Worm (Caenorhabditis elegans) whole organism, L3 larva: ENCODE results near the gene Y48D7A.1.

Experiments
- R02D3.7 ChIP-seq: fragments of 150-350 bp; optimal IDR thresholded peaks from 2 replicates; lab custom pipeline; 2014; ENCODE audit warnings: missing biosample characterization, missing genetic modification characterization
- ZK546.5 ChIP-seq: sonication (generic microtip); optimal IDR thresholded peaks from 2 replicates; lab custom pipeline; 2017; ENCODE audit warnings: missing biosample characterization, missing genetic modification characterization
- aly-2 ChIP-seq: fragments of 150-350 bp; optimal IDR thresholded peaks from 2 replicates; lab custom pipeline; 2014; ENCODE audit warnings: missing biosample characterization, missing genetic modification characterization
- ama-1 ChIP-seq: fragments of 150-350 bp; optimal IDR thresholded peaks from 2 replicates; lab custom pipeline; 2018
- ceh-16 ChIP-seq: sonication (generic microtip); optimal IDR thresholded peaks from 2 replicates; lab custom pipeline; 2017; ENCODE audit warnings: missing biosample characterization, missing genetic modification characterization
- ceh-28 ChIP-seq: fragments of 150-350 bp; optimal IDR thresholded peaks from 2 replicates; lab custom pipeline; 2014; ENCODE audit warnings: missing biosample characterization, missing genetic modification reagents, missing genetic modification characterization
- ceh-82 ChIP-seq: fragments of 150-350 bp; optimal IDR thresholded peaks from 2 replicates; lab custom pipeline; 2014; ENCODE audit warnings: missing biosample characterization, missing genetic modification characterization
- ceh-9 ChIP-seq: sonication (generic microtip); optimal IDR thresholded peaks from 2 replicates; lab custom pipeline; 2018; ENCODE audit warnings: missing biosample characterization, missing genetic modification characterization
- daf-12 ChIP-seq: fragments of 150-350 bp; optimal IDR thresholded peaks from 2 replicates; lab custom pipeline; 2014; ENCODE audit warnings: missing biosample characterization, missing genetic modification reagents, missing genetic modification characterization
- egl-27 ChIP-seq: sonication (generic microtip); optimal IDR thresholded peaks from 4 replicates; lab custom pipeline; 2017; ENCODE audit warnings: missing biosample characterization, missing genetic modification reagents, missing genetic modification characterization
- egl-5 ChIP-seq: fragments of 150-350 bp; optimal IDR thresholded peaks from 2 replicates; lab custom pipeline; 2017; ENCODE audit warnings: missing biosample characterization, missing genetic modification reagents, missing genetic modification characterization, inconsistent platforms
- elt-1 ChIP-seq: fragments of 150-350 bp; optimal IDR thresholded peaks from 2 replicates; lab custom pipeline; 2014; ENCODE audit warnings: missing biosample characterization, missing genetic modification characterization
- elt-2 ChIP-seq: sonication (generic microtip); optimal IDR thresholded peaks from 2 replicates; lab custom pipeline; 2016; ENCODE audit warnings: missing genetic modification reagents, mild to moderate bottlenecking, missing genetic modification characterization, missing compliant biosample characterization
- elt-3 ChIP-seq, 3 experiments: fragments of 150-350 bp in 1 of 3; sonication (generic microtip) in 2 of 3; optimal IDR thresholded peaks; 2 replicates in 2 of 3; 4 replicates in 1 of 3; lab custom pipeline; 2014 to 2017; ENCODE audit warnings: missing biosample characterization in 3 of 3, missing genetic modification characterization in 3 of 3
- eor-1 ChIP-seq, 2 experiments: fragments of 150-350 bp; optimal IDR thresholded peaks; 2 replicates each; lab custom pipeline; 2014 to 2018; ENCODE audit warnings: missing biosample characterization in 2 of 2, missing genetic modification characterization in 2 of 2
- fkh-10 ChIP-seq: sonication (generic microtip); optimal IDR thresholded peaks from 2 replicates; lab custom pipeline; 2017; ENCODE audit warnings: missing biosample characterization, missing genetic modification reagents, missing genetic modification characterization
- fkh-2 ChIP-seq: fragments of 150-350 bp; optimal IDR thresholded peaks from 2 replicates; lab custom pipeline; 2014; ENCODE audit warnings: missing biosample characterization, missing genetic modification reagents, missing genetic modification characterization
- fos-1 ChIP-seq: fragments of 150-350 bp; optimal IDR thresholded peaks from 2 replicates; lab custom pipeline; 2014; ENCODE audit warnings: missing biosample characterization, missing genetic modification characterization
- hmg-11 ChIP-seq: sonication (generic microtip); optimal IDR thresholded peaks from 2 replicates; lab custom pipeline; 2016; ENCODE audit warnings: missing genetic modification characterization, missing compliant biosample characterization
- jun-1 ChIP-seq: fragments of 150-350 bp; optimal IDR thresholded peaks from 2 replicates; lab custom pipeline; 2014; ENCODE audit warnings: missing biosample characterization, missing genetic modification reagents, missing genetic modification characterization
- lin-15B ChIP-seq: fragments of 150-350 bp; optimal IDR thresholded peaks from 2 replicates; lab custom pipeline; 2014; ENCODE audit warnings: missing biosample characterization, missing genetic modification characterization
- lin-39 ChIP-seq: fragments of 150-350 bp; optimal IDR thresholded peaks from 2 replicates; lab custom pipeline; 2018; ENCODE audit warnings: missing biosample characterization, missing genetic modification reagents, missing genetic modification characterization
- lsy-12 ChIP-seq: sonication (generic microtip); optimal IDR thresholded peaks from 2 replicates; lab custom pipeline; 2016; ENCODE audit warnings: mild to moderate bottlenecking, missing genetic modification characterization, missing compliant biosample characterization
- mdl-1 ChIP-seq: fragments of 150-350 bp; optimal IDR thresholded peaks from 2 replicates; lab custom pipeline; 2014; ENCODE audit warnings: missing biosample characterization, missing genetic modification characterization
- mml-1 ChIP-seq: fragments of 150-350 bp; sonication (generic microtip); optimal IDR thresholded peaks from 3 replicates; lab custom pipeline; 2014; ENCODE audit warnings: missing biosample characterization, missing genetic modification characterization
- nfya-1 ChIP-seq: sonication (generic microtip); optimal IDR thresholded peaks from 2 replicates; lab custom pipeline; 2017; ENCODE audit warnings: missing genetic modification characterization, mild to moderate bottlenecking, missing compliant biosample characterization, antibody characterized with exemption, moderate library complexity; ENCODE audit not compliant: insufficient read depth
- nhr-11 ChIP-seq: fragments of 150-350 bp; optimal IDR thresholded peaks from 2 replicates; lab custom pipeline; 2014; ENCODE audit warnings: missing biosample characterization, missing genetic modification characterization
- nhr-12 ChIP-seq: fragments of 150-350 bp; optimal IDR thresholded peaks from 2 replicates; lab custom pipeline; 2014; ENCODE audit warnings: missing biosample characterization, missing genetic modification characterization
- nhr-23 ChIP-seq: fragments of 150-350 bp; optimal IDR thresholded peaks from 2 replicates; lab custom pipeline; 2014; ENCODE audit warnings: missing biosample characterization, missing genetic modification reagents, missing genetic modification characterization
- nhr-237 ChIP-seq: fragments of 150-350 bp; optimal IDR thresholded peaks from 2 replicates; lab custom pipeline; 2014; ENCODE audit warnings: missing biosample characterization, missing genetic modification characterization
- nhr-25 ChIP-seq: sonication (generic microtip); optimal IDR thresholded peaks from 2 replicates; lab custom pipeline; 2017; ENCODE audit warnings: missing biosample characterization, missing genetic modification characterization
- nhr-28 ChIP-seq: fragments of 150-350 bp; optimal IDR thresholded peaks from 2 replicates; lab custom pipeline; 2014; ENCODE audit warnings: missing biosample characterization, missing genetic modification characterization
- nhr-43 ChIP-seq: sonication (generic microtip); optimal IDR thresholded peaks from 2 replicates; lab custom pipeline; 2016; ENCODE audit warnings: mild to moderate bottlenecking, missing genetic modification characterization, missing compliant biosample characterization; ENCODE audit not compliant: poor library complexity, severe bottlenecking
- nhr-67 ChIP-seq: fragments of 150-350 bp; optimal IDR thresholded peaks from 2 replicates; lab custom pipeline; 2014; ENCODE audit warnings: missing biosample characterization, missing genetic modification characterization
- nhr-76 ChIP-seq: fragments of 150-350 bp; sonication (generic microtip); optimal IDR thresholded peaks from 5 replicates; lab custom pipeline; 2014; ENCODE audit warnings: missing biosample characterization, missing genetic modification characterization
- nhr-77 ChIP-seq: fragments of 150-350 bp; optimal IDR thresholded peaks from 2 replicates; lab custom pipeline; 2014; ENCODE audit warnings: missing biosample characterization, missing genetic modification characterization
- pha-4 ChIP-seq: fragments of 150-350 bp; optimal IDR thresholded peaks from 2 replicates; lab custom pipeline; 2014; ENCODE audit warnings: missing biosample characterization, missing genetic modification reagents, missing genetic modification characterization
- pqm-1 ChIP-seq: fragments of 150-350 bp; optimal IDR thresholded peaks from 2 replicates; lab custom pipeline; 2017; ENCODE audit warnings: missing biosample characterization, missing genetic modification characterization, inconsistent platforms
- sea-2 ChIP-seq: fragments of 150-350 bp; sonication (generic microtip); optimal IDR thresholded peaks from 4 replicates; lab custom pipeline; 2014; ENCODE audit warnings: missing biosample characterization, missing genetic modification reagents, missing genetic modification characterization
- skn-1 ChIP-seq: fragments of 150-350 bp; optimal IDR thresholded peaks from 2 replicates; lab custom pipeline; 2014; ENCODE audit warnings: missing biosample characterization, missing genetic modification characterization
- snpc-4 ChIP-seq: fragments of 150-350 bp; optimal IDR thresholded peaks from 2 replicates; lab custom pipeline; 2014; ENCODE audit warnings: missing biosample characterization, missing genetic modification characterization
- tbx-2 ChIP-seq: sonication (generic microtip); optimal IDR thresholded peaks from 2 replicates; lab custom pipeline; 2016; ENCODE audit warnings: mild to moderate bottlenecking, missing genetic modification characterization, missing compliant biosample characterization
- unc-39 ChIP-seq: sonication (generic microtip); optimal IDR thresholded peaks from 4 replicates; lab custom pipeline; 2017; ENCODE audit warnings: missing biosample characterization, missing genetic modification characterization
- unc-62 ChIP-seq: fragments of 150-350 bp; sonication (generic microtip); optimal IDR thresholded peaks from 4 replicates; lab custom pipeline; 2014; ENCODE audit warnings: missing biosample characterization, missing genetic modification reagents, missing genetic modification characterization
- zag-1 ChIP-seq: fragments of 150-350 bp; optimal IDR thresholded peaks from 2 replicates; lab custom pipeline; 2014; ENCODE audit warnings: missing biosample characterization, missing genetic modification characterization
- ztf-11 ChIP-seq: fragments of 150-350 bp; optimal IDR thresholded peaks from 2 replicates; lab custom pipeline; 2014; ENCODE audit warnings: missing biosample characterization, missing genetic modification characterization
- ztf-4 ChIP-seq: fragments of 150-350 bp; optimal IDR thresholded peaks from 2 replicates; lab custom pipeline; 2014; ENCODE audit warnings: missing biosample characterization, missing genetic modification characterization

The Y48D7A.1 gene

ce11 chrX:3034203-3034602 is 24.9 kb downstream of the Y48D7A.1 start, which contains the start of gene M02F4.2:
M02F4.2 (minus strand) TSS chrX:3034303.
- TF ChIP-seq ceh-82 (tag; lab: Kevin White, UChicago) = no peak
- no peak for TF ChIP-seq nhr-12 (tag; lab: Kevin White, UChicago)
- no peak for TF ChIP-seq mdl-1 (tag; lab: Kevin White, UChicago)
- no peak for TF ChIP-seq unc-39 (tag; lab: Kevin White, UChicago)
- TF ChIP-seq pqm-1 (tag; lab: Kevin White, UChicago) = no peak
- TF ChIP-seq nfya-1 (tag; lab: Kevin White, UChicago) = no peak
- TF ChIP-seq ztf-11 = no peak
- no peak for TF ChIP-seq R02D3.7 (tag; lab: Kevin White, UChicago)
- no peak for TF ChIP-seq fkh-2 (tag; lab: Kevin White, UChicago)
- TF ChIP-seq sea-2 (GFP tag; lab: Kevin White, UChicago) = no peak
- TF ChIP-seq hmg-11 = no peak
- no peak for TF ChIP-seq ceh-9 (tag; lab: Kevin White, UChicago)
- no peak for TF ChIP-seq elt-2 (tag; lab: Kevin White, UChicago)
- TF ChIP-seq nhr-28 (tag; lab: Kevin White, UChicago) = no peak
- TF ChIP-seq skn-1 = no peak

DNA sequence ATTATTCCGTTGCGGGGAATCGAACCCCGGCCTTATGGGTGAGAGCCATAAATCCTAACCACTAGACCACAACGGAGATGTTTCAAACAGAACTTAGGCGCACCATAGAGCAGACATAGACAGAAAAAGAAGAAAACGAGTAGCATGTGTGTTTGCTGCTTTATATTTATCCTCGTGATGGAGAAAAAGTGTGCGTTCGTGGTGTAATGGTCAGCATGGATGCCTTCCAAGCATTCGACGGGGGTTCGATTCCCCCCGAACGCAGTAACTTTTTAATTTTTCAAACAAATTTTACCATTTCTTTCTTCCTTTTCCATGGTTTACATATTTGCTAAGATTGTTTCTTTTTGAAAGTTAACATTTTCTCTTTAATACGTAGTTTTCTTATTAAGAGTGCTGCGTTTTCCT is 26.7 kb downstream of the Y48D7A.1 start:
- TF ChIP-seq ZK546.5 (tag; lab: Kevin White, UChicago) (peak; percentile 21), nhr-12 (tag; lab: Kevin White, UChicago) (no peak), nhr-67 (tag; lab: Kevin White, UChicago) (peak; percentile 20), pha-4 (peak; percentile 80), ceh-9 (tag; lab: Kevin White, UChicago) (peak; percentile 68), nhr-11 (tag; lab: Kevin White, UChicago) (peak; percentile 74), nhr-237 (tag; lab: Kevin White, UChicago) (no peak), lsy-12 (tag; lab: Kevin White, UChicago) (peak; percentile 92), unc-39 (tag; lab: Kevin White, UChicago) (peak; percentile 46), eor-1 (tag; optimal IDR thresholded peaks at IDR 0.05; lab: Kevin White, UChicago) (no peak), R02D3.7 (tag; lab: Kevin White, UChicago) (peak; percentile 60), nhr-43 (tag; lab: Kevin White, UChicago) (peak; percentile 96), lin-39 (tag; lab: Kevin White, UChicago) (peak; percentile 88), nhr-28 (tag; lab: Kevin White, UChicago) (peak; percentile 69), nhr-76 (tag; lab: Kevin White, UChicago) (peak; percentile 75), jun-1 (tag; lab: Kevin White, UChicago) (peak; percentile 83), daf-12 (no peak), elt-2 (tag; lab: Kevin White, UChicago) (peak; percentile 72), nhr-77 (tag; lab: Kevin White, UChicago) (peak; percentile 89), ceh-28 (tag; lab: Kevin White, UChicago) (peak; percentile 75), elt-3 (tag; optimal IDR thresholded peaks at IDR 0.05; lab: Kevin White, UChicago) (peak in 1 of 3 experiments; percentile 51), lin-15B (tag; lab: Kevin White, UChicago) (peak; percentile 35), ceh-82 (tag; lab: Kevin White, UChicago) (peak; percentile 91), ztf-11 (peak; percentile 37), egl-27 (tag; lab: Kevin White, UChicago) (peak; percentile 67), unc-62 (GFP tag; lab: Kevin White, UChicago) (peak; percentile 49), hmg-11 (peak; percentile 99), tbx-2 (tag; lab: Kevin White, UChicago) (peak; percentile 91), egl-5 (tag; lab: Kevin White, UChicago) (peak; percentile 93), nhr-25 (tag; lab: Kevin White, UChicago) (peak; percentile 49), fkh-2 (tag; lab: Kevin White, UChicago) (no peak), ceh-16 (tag; lab: Kevin White, UChicago) (peak; percentile 29), elt-1 (tag; lab: Kevin White, UChicago) (no peak), snpc-4 (tag; lab: Kevin White, UChicago) (peak; percentile 51), mml-1 (peak; percentile 60), fkh-10 (GFP tag; lab: Kevin White, UChicago) (peak; percentile 59), nhr-23 (tag; lab: Kevin White, UChicago) (peak; percentile 44), mdl-1 (tag; lab: Kevin White, UChicago) (peak; percentile 33), ama-1 (peak; percentile 71), pqm-1 (tag; lab: Kevin White, UChicago) (peak; percentile 80), nfya-1 (tag; lab: Kevin White, UChicago) (peak; percentile 88), sea-2 (GFP tag; lab: Kevin White, UChicago) (peak; percentile 89), zag-1 (no peak), aly-2 (tag; lab: Kevin White, UChicago) (peak; percentile 58), ztf-4 (tag; lab: Kevin White, UChicago) (peak; percentile 54), skn-1 (peak; percentile 93), fos-1 (peak; percentile 86)
